Worm (Caenorhabditis elegans) whole organism, late embryonic: ENCODE measurements around the gene pho-11.

Experiments used
- C38D4.7 ChIP-seq: fragments of 200-800 bp; sonication (Bioruptor generic); optimal IDR thresholded peaks from 2 replicates; lab custom pipeline; 2018; ENCODE audit warnings: mild to moderate bottlenecking, missing genetic modification characterization, moderate library complexity, missing compliant biosample characterization
- K09A11.1 ChIP-seq: sonication (generic microtip); optimal IDR thresholded peaks from 2 replicates; lab custom pipeline; 2017; ENCODE audit warnings: antibody characterized with exemption, mild to moderate bottlenecking, missing genetic modification characterization, missing compliant biosample characterization; ENCODE audit not compliant: insufficient read depth
- Y22D7AL.16 ChIP-seq: sonication (generic microtip); optimal IDR thresholded peaks from 2 replicates; lab custom pipeline; 2016; ENCODE audit warnings: missing genetic modification characterization, missing compliant biosample characterization
- ama-1 ChIP-seq: fragments of 150-350 bp; optimal IDR thresholded peaks from 2 replicates; lab custom pipeline; 2014
- ceh-18 ChIP-seq: sonication (generic microtip); optimal IDR thresholded peaks from 2 replicates; lab custom pipeline; 2016; ENCODE audit warnings: missing genetic modification characterization, missing compliant biosample characterization
- ceh-19 ChIP-seq: fragments of 200-800 bp; sonication (Bioruptor generic); optimal IDR thresholded peaks from 2 replicates; lab custom pipeline; 2018; ENCODE audit warnings: mild to moderate bottlenecking, missing genetic modification characterization, missing compliant biosample characterization
- ceh-2 ChIP-seq: sonication (generic microtip); optimal IDR thresholded peaks from 2 replicates; lab custom pipeline; 2016; ENCODE audit warnings: missing genotype, missing genetic modification characterization, missing compliant biosample characterization
- ceh-31 ChIP-seq: sonication (generic microtip); optimal IDR thresholded peaks from 2 replicates; lab custom pipeline; 2016; ENCODE audit warnings: missing genetic modification characterization, missing compliant biosample characterization
- ceh-6 ChIP-seq: fragments of 200-800 bp; sonication (Bioruptor generic); optimal IDR thresholded peaks from 2 replicates; lab custom pipeline; 2018; ENCODE audit warnings: mild to moderate bottlenecking, missing genetic modification characterization, missing compliant biosample characterization
- ceh-9 ChIP-seq: sonication (generic microtip); optimal IDR thresholded peaks from 2 replicates; lab custom pipeline; 2016; ENCODE audit warnings: mild to moderate bottlenecking, missing genetic modification characterization, inconsistent platforms, missing compliant biosample characterization
- che-1 ChIP-seq: sonication (generic microtip); optimal IDR thresholded peaks from 2 replicates; lab custom pipeline; 2016; ENCODE audit warnings: mild to moderate bottlenecking, missing genetic modification characterization, missing compliant biosample characterization
- dmd-4 ChIP-seq: sonication (generic microtip); optimal IDR thresholded peaks from 2 replicates; lab custom pipeline; 2016; ENCODE audit warnings: borderline replicate concordance, missing genetic modification characterization, missing compliant biosample characterization
- dve-1 ChIP-seq: sonication (generic microtip); optimal IDR thresholded peaks from 2 replicates; lab custom pipeline; 2017; ENCODE audit warnings: antibody characterized with exemption, mild to moderate bottlenecking, missing genetic modification characterization, missing compliant biosample characterization
- elt-2 ChIP-seq: sonication (generic microtip); optimal IDR thresholded peaks from 2 replicates; lab custom pipeline; 2016; ENCODE audit warnings: missing genetic modification reagents, missing genetic modification characterization, missing compliant biosample characterization
- ets-4 ChIP-seq: sonication (generic microtip); optimal IDR thresholded peaks from 2 replicates; lab custom pipeline; 2016; ENCODE audit warnings: missing genetic modification characterization, missing compliant biosample characterization
- eyg-1 ChIP-seq: sonication (generic microtip); optimal IDR thresholded peaks from 2 replicates; lab custom pipeline; 2016; ENCODE audit warnings: missing genotype, missing genetic modification characterization, missing compliant biosample characterization
- fkh-6 ChIP-seq: sonication (generic microtip); optimal IDR thresholded peaks from 2 replicates; lab custom pipeline; 2016; ENCODE audit warnings: missing genetic modification characterization, missing compliant biosample characterization
- hlh-13 ChIP-seq: fragments of 200-800 bp; sonication (Bioruptor generic); optimal IDR thresholded peaks from 2 replicates; lab custom pipeline; 2018; ENCODE audit warnings: mild to moderate bottlenecking, missing genetic modification characterization, missing compliant biosample characterization
- hlh-15 ChIP-seq: sonication (generic microtip); optimal IDR thresholded peaks from 2 replicates; lab custom pipeline; 2016; ENCODE audit warnings: missing genetic modification characterization, missing compliant biosample characterization
- hlh-30 ChIP-seq: sonication (generic microtip); optimal IDR thresholded peaks from 2 replicates; lab custom pipeline; 2017; ENCODE audit warnings: antibody characterized with exemption, missing genetic modification characterization, missing compliant biosample characterization; ENCODE audit not compliant: insufficient read depth
- hlh-6 ChIP-seq: sonication (generic microtip); optimal IDR thresholded peaks from 2 replicates; lab custom pipeline; 2016; ENCODE audit warnings: missing genotype, missing genetic modification characterization, missing compliant biosample characterization
- hlh-8 ChIP-seq: sonication (generic microtip); optimal IDR thresholded peaks from 2 replicates; lab custom pipeline; 2016; ENCODE audit warnings: missing genotype, missing genetic modification characterization, missing compliant biosample characterization
- lim-6 ChIP-seq: sonication (generic microtip); optimal IDR thresholded peaks from 2 replicates; lab custom pipeline; 2016; ENCODE audit warnings: missing genetic modification characterization, missing compliant biosample characterization
- madf-2 ChIP-seq: sonication (generic microtip); optimal IDR thresholded peaks from 2 replicates; lab custom pipeline; 2017; ENCODE audit warnings: missing genetic modification characterization, missing compliant biosample characterization
- mec-3 ChIP-seq: sonication (generic microtip); optimal IDR thresholded peaks from 2 replicates; lab custom pipeline; 2016; ENCODE audit warnings: borderline replicate concordance, missing genetic modification characterization, missing compliant biosample characterization
- nfya-1 ChIP-seq: sonication (generic microtip); optimal IDR thresholded peaks from 2 replicates; lab custom pipeline; 2017; ENCODE audit warnings: missing genetic modification characterization, mild to moderate bottlenecking, missing compliant biosample characterization, antibody characterized with exemption, moderate library complexity
- nhr-232 ChIP-seq: sonication (generic microtip); optimal IDR thresholded peaks from 2 replicates; lab custom pipeline; 2016; ENCODE audit warnings: missing genetic modification characterization, missing compliant biosample characterization
- npax-4 ChIP-seq: sonication (generic microtip); optimal IDR thresholded peaks from 2 replicates; lab custom pipeline; 2016; ENCODE audit warnings: missing genetic modification characterization, missing compliant biosample characterization
- odd-2 ChIP-seq: sonication (generic microtip); optimal IDR thresholded peaks from 2 replicates; lab custom pipeline; 2017; ENCODE audit warnings: antibody characterized with exemption, mild to moderate bottlenecking, missing genetic modification characterization, missing compliant biosample characterization
- pax-1 ChIP-seq: fragments of 150-350 bp; optimal IDR thresholded peaks from 2 replicates; lab custom pipeline; 2014; ENCODE audit warnings: missing biosample characterization, missing genetic modification characterization
- pha-2 ChIP-seq: sonication (generic microtip); optimal IDR thresholded peaks from 2 replicates; lab custom pipeline; 2017; ENCODE audit warnings: mild to moderate bottlenecking, missing genetic modification characterization, missing compliant biosample characterization
- pha-4 ChIP-seq: fragments of 150-350 bp; optimal IDR thresholded peaks from 2 replicates; lab custom pipeline; 2018; ENCODE audit warnings: missing biosample characterization, missing genetic modification reagents, missing genetic modification characterization
- pqm-1 ChIP-seq: sonication (generic microtip); optimal IDR thresholded peaks from 2 replicates; lab custom pipeline; 2016; ENCODE audit warnings: missing genetic modification characterization, missing compliant biosample characterization
- ref-2 ChIP-seq: sonication (generic microtip); optimal IDR thresholded peaks from 2 replicates; lab custom pipeline; 2016; ENCODE audit warnings: missing genetic modification characterization, missing compliant biosample characterization
- sox-4 ChIP-seq: sonication (generic microtip); optimal IDR thresholded peaks from 2 replicates; lab custom pipeline; 2017; ENCODE audit warnings: mild to moderate bottlenecking, missing genetic modification characterization, inconsistent platforms, missing compliant biosample characterization
- tbx-2 ChIP-seq: sonication (generic microtip); optimal IDR thresholded peaks from 2 replicates; lab custom pipeline; 2016; ENCODE audit warnings: missing genetic modification characterization, missing compliant biosample characterization
- tbx-7 ChIP-seq: sonication (generic microtip); optimal IDR thresholded peaks from 2 replicates; lab custom pipeline; 2016; ENCODE audit warnings: missing genotype, missing genetic modification characterization, missing compliant biosample characterization
- zip-5 ChIP-seq: sonication (generic microtip); optimal IDR thresholded peaks from 2 replicates; lab custom pipeline; 2016; ENCODE audit warnings: missing genetic modification characterization, missing compliant biosample characterization
- ztf-16 ChIP-seq: sonication (generic microtip); optimal IDR thresholded peaks from 2 replicates; lab custom pipeline; 2017; ENCODE audit warnings: missing genetic modification characterization, missing compliant biosample characterization

The pho-11 gene

DNA sequence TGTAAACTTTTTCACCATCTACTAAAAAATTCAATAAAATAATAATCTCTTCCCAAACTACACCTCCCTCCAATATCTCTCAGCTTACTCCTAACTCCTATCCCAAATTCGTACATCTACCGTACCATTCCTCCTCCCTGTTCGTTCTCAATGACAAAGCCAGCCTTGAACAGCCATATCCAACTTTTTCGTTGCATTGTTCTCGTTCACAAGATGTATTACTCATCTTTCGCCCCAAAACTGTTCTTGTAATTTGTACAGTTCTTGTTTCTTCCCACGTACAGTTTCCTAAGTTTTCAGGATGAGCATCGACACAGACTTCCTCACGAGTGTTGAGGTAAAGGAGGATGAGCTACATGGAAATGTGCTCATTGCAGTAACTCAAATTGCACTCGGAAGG is 23.2 kb downstream of the pho-11 start, which contains the start of gene egl-43:
TSS of gene egl-43 (plus strand) at position 301 of the 400 bp plus-strand sequence.
- TF ChIP-seq tbx-2 (no peak), C38D4.7 (GFP tag; lab: Kevin White, UChicago) (no peak), lim-6 (no peak), hlh-30 (tag; lab: Kevin White, UChicago) (no peak), hlh-6 (tag; lab: Kevin White, UChicago) (no peak), ama-1 (lab: Kevin White, UChicago) (no peak), odd-2 (tag; lab: Kevin White, UChicago) (no peak), mec-3 (no peak), K09A11.1 (tag; lab: Kevin White, UChicago) (no peak), sox-4 (tag; lab: Kevin White, UChicago) (no peak), pqm-1 (tag; lab: Kevin White, UChicago) (no peak), hlh-15 (no peak), ceh-6 (GFP tag; lab: Kevin White, UChicago) (no peak), ceh-2 (tag; lab: Kevin White, UChicago) (no peak), dmd-4 (tag; lab: Kevin White, UChicago) (no peak), pha-2 (tag; lab: Kevin White, UChicago) (no peak), ceh-19 (GFP tag; lab: Kevin White, UChicago) (no peak)

DNA sequence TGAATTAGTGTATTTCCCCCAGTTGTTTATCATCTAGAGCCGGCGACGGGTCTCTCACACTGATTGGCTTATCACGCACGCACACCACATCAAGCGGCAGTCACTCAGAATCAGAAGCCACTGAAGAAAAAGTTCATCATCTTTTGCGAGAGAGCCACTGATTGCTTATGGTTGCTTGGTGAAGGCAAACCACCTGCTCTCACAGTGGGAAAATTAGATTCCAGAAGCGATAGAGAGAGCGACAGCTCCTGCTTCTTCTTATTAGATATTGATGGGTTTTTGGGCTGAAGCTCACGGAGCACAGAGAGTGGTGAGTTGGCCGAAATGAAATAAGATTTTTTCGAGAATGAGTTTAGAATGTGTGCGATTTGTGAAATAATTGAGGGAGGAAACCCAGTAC is 24.5 kb downstream of the pho-11 start:
- TF ChIP-seq ceh-31 (no peak), eyg-1 (tag; lab: Kevin White, UChicago) (no peak), mec-3 (no peak), che-1 (tag; lab: Kevin White, UChicago) (no peak), ceh-18 (no peak), hlh-13 (GFP tag; lab: Kevin White, UChicago) (no peak)

DNA sequence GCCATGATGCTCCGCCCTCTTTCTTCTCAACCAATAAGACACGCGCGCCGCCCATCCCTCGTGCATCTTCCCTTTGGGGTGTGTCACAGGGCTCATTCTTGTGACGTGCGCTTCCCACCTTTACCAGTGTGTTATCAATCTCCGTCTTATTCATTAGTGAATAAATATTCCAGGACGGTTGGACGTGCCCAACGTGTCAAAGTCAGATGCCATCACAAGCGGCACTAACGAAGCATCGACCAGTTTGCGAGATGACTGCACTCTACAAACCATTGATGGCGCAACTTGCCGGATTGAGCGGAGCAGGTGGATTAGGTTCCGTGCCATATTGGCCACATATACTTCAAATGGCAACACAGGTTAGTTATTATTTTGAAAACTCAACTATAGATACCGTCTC is 28.5 kb downstream of the pho-11 start:
- TF ChIP-seq hlh-30 (tag; lab: Kevin White, UChicago), result peak; percentile 36
- no peak for TF ChIP-seq ceh-31
- peak; percentile 10 for TF ChIP-seq ref-2 (tag; lab: Kevin White, UChicago)
- peak; percentile 12 for TF ChIP-seq tbx-2
- no peak for TF ChIP-seq ceh-6 (GFP tag; lab: Kevin White, UChicago)
- peak; percentile 23 for TF ChIP-seq nfya-1 (tag; lab: Kevin White, UChicago)

DNA sequence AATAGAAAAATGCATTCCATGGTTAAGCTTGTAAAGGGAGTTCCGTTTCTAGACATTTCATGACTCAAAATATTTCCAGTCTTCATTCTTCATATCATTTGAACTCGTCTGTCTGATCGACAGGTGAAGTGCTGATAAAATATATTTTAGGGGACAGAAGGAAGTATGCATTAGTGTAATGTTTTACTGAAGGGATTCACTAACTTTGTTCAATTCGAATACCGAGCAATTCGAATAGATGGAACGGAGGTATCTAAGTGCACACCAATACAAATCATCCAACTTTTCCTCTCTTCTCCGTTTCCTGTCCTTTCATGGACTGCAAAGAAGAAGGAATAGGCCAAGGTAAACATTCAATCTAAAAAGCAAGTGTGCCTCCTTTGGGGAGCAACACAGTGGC is 32.2 kb downstream of the pho-11 start:
- TF ChIP-seq Y22D7AL.16 (tag; lab: Kevin White, UChicago), result no peak
- no peak for TF ChIP-seq pax-1
- TF ChIP-seq ztf-16 (tag; lab: Kevin White, UChicago), result no peak
- no peak for TF ChIP-seq elt-2 (tag; lab: Kevin White, UChicago)
- TF ChIP-seq zip-5 (tag; lab: Kevin White, UChicago), result no peak
- TF ChIP-seq ceh-9, result no peak
- TF ChIP-seq ets-4, result no peak
- no peak for TF ChIP-seq sox-4 (tag; lab: Kevin White, UChicago)

DNA sequence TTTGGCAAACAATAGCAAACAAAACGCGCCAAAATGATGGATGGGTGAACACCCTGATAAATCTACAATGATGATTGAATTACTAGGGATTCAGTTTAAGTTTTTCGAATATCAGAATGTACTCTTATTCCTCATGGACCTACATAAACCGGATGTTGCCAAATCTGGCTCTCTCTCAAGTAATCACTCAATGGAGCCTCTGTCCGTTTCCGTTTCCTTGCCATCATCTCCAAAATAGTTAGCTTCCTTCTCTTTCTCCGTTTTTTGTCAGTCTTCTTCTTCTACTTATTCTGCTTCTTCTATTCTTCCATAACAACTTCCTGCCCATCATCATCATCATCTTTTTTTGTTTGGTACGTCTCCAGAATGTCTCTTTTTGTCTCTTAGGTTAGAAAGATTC is 33.7 kb downstream of the pho-11 start:
- TF ChIP-seq hlh-8 (tag; lab: Kevin White, UChicago) (no peak), hlh-6 (tag; lab: Kevin White, UChicago) (no peak), nhr-232 (no peak), fkh-6 (no peak), K09A11.1 (tag; lab: Kevin White, UChicago) (no peak)

DNA sequence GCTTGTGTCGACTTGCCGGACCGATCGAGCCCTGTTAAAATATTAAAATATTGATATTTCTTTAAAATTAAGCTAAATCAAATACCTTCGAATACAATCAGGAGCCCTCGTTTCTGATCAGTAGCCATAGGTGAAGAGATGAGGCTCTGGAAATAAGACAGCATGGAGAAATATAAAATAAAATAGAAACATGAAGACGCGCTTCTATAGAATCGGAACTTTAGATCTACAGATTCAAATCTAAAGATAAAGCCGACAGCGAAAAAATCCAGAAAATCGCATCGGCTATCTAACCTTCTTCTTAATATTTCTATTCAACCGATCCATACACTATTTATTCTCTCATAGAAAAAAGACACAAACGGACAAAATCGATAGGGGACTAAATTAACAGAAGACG is 35.3 kb downstream of the pho-11 start, which contains the start of gene dtmk-1:
TSS of gene dtmk-1 (minus strand) at position 146 of the 400 bp plus-strand sequence.
- TF ChIP-seq npax-4 (tag; lab: Kevin White, UChicago), result no peak
- no peak for TF ChIP-seq tbx-7 (tag; lab: Kevin White, UChicago)
- no peak for TF ChIP-seq C38D4.7 (GFP tag; lab: Kevin White, UChicago)
- TF ChIP-seq dve-1 (tag; lab: Kevin White, UChicago), result no peak
- TF ChIP-seq ceh-6 (GFP tag; lab: Kevin White, UChicago), result no peak
- TF ChIP-seq pax-1, result no peak
- no peak for TF ChIP-seq lim-6
- no peak for TF ChIP-seq madf-2
- TF ChIP-seq pha-4 (tag; lab: Kevin White, UChicago), result no peak
- TF ChIP-seq K09A11.1 (tag; lab: Kevin White, UChicago), result no peak
- TF ChIP-seq ztf-16 (tag; lab: Kevin White, UChicago), result no peak
- no peak for TF ChIP-seq nhr-232
